Worm (Caenorhabditis elegans): ENCODE measurements around the gene lnp-1.

- TF ChIP-seq nhr-42 (GFP tag; IDR thresholded peaks at IDR 0.05): no peak
- TF ChIP-seq jun-1 (tag; optimal IDR thresholded peaks at IDR 0.05): no peak
Observed at ce11 chrX:4585579-4585978, 3.0 kb upstream of the lnp-1 start, which contains the start of gene C05E11.7.

Measured in whole organism, L4 larva.